Worm (Caenorhabditis elegans): Measurements from ENCODE around the gene gyg-2.

Gene gyg-2

DNA sequence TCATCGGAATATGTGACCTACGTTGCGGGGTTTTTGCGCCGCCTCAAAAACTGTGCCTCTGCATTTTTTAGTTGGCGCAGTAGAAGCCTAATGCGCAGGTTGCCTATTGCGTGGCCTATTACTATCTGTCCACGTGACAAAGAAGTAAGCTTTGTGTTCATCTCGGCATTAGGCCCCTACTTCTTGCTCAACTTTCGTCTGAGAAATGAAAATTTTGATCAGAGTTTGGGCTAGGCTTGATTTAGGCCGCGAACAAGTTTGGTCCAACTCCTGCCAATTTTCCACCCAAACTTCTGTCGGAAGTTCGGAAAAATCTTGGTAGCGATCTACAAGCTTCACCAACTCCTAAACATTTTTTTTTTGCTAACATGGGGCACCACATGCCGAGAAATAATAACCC is 35.9 kb upstream of the gyg-2 start:
- TF ChIP-seq pes-1 (GFP tag; IDR thresholded peaks at IDR 0.05) (no peak), F13C5.2 (tag; optimal IDR thresholded peaks at IDR 0.05) (no peak), ets-7 (tag; optimal IDR thresholded peaks at IDR 0.05) (no peak), aly-1 (tag; optimal IDR thresholded peaks at IDR 0.05) (no peak), hmbx-1 (tag; optimal IDR thresholded peaks at IDR 0.05) (no peak), tbx-37 (GFP tag; conservative IDR thresholded peaks at IDR 0.05) (no peak), ceh-36 (tag; optimal IDR thresholded peaks at IDR 0.05) (no peak), hnd-1 (tag; optimal IDR thresholded peaks at IDR 0.05) (no peak), flt-1 (GFP tag; IDR thresholded peaks at IDR 0.05) (no peak), tbx-11 (GFP tag; IDR thresholded peaks at IDR 0.05) (no peak), scrt-1 (GFP tag; IDR thresholded peaks at IDR 0.05) (no peak), hmg-4 (GFP tag; optimal IDR thresholded peaks at IDR 0.05) (no peak), ceh-13 (GFP tag; optimal IDR thresholded peaks at IDR 0.05) (no peak), B0310.2 (tag; optimal IDR thresholded peaks at IDR 0.05) (no peak), tra-4 (tag; optimal IDR thresholded peaks at IDR 0.05) (no peak), sea-1 (GFP tag; conservative IDR thresholded peaks at IDR 0.05) (no peak)

DNA sequence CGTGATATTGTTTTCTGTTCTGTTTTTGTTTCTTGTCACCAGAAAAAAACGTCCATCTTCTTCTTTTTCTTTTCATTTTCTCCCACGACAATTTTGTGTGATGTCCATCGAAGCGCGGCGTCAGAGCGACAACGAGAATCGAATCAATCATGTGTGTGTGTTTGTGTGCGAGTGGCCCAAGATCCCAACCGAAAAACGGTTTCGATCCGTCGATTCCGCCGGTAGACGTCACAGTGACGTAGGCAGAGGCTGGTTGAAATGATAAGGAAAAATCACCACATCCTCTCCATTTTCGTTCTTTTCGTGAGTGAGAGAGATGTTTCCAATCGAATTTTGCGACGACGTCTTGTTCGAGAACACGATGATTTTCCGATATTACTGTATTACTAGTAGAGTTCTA is 34.5 kb upstream of the gyg-2 start:
- TF ChIP-seq sea-1 (GFP tag; conservative IDR thresholded peaks at IDR 0.05) (no peak), hmbx-1 (tag; optimal IDR thresholded peaks at IDR 0.05) (no peak), hnd-1 (tag; optimal IDR thresholded peaks at IDR 0.05) (no peak), hmg-4 (GFP tag; optimal IDR thresholded peaks at IDR 0.05) (no peak), aly-1 (tag; optimal IDR thresholded peaks at IDR 0.05) (no peak), scrt-1 (GFP tag; IDR thresholded peaks at IDR 0.05) (no peak), tra-4 (tag; optimal IDR thresholded peaks at IDR 0.05) (no peak), ceh-36 (tag; optimal IDR thresholded peaks at IDR 0.05) (no peak), ceh-13 (GFP tag; optimal IDR thresholded peaks at IDR 0.05) (no peak), tbx-11 (GFP tag; IDR thresholded peaks at IDR 0.05) (no peak), B0310.2 (tag; optimal IDR thresholded peaks at IDR 0.05) (no peak), F13C5.2 (tag; optimal IDR thresholded peaks at IDR 0.05) (no peak), ama-1 (optimal IDR thresholded peaks at IDR 0.05) (no peak), pes-1 (GFP tag; IDR thresholded peaks at IDR 0.05) (no peak), flt-1 (GFP tag; IDR thresholded peaks at IDR 0.05) (no peak), tbx-37 (GFP tag; conservative IDR thresholded peaks at IDR 0.05) (no peak), ets-7 (tag; optimal IDR thresholded peaks at IDR 0.05) (no peak)

DNA sequence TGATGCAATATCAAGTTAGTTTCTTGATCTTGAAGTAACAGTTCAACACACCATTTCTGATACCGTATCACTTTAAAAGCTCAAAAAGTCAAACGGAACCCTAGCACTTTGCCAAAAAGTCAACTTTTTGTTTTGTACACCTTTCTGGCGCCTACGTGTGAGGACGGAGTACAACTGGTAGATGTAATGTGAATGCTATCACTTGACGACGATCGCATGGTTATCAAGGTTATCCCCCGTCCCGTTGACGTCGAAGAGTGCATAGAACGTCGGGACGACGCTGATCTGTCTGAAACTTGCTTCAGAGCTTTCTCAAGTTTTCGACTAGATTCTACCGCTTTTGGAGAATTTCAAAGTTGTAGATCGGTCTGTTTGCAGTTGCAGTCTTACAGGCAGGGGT is 33.9 kb upstream of the gyg-2 start:
- TF ChIP-seq sea-1 (GFP tag; conservative IDR thresholded peaks at IDR 0.05) (no peak), tbx-37 (GFP tag; conservative IDR thresholded peaks at IDR 0.05) (no peak), aly-1 (tag; optimal IDR thresholded peaks at IDR 0.05) (no peak), ets-7 (tag; optimal IDR thresholded peaks at IDR 0.05) (no peak), B0310.2 (tag; optimal IDR thresholded peaks at IDR 0.05) (no peak), F13C5.2 (tag; optimal IDR thresholded peaks at IDR 0.05) (no peak), scrt-1 (GFP tag; IDR thresholded peaks at IDR 0.05) (no peak), pes-1 (GFP tag; IDR thresholded peaks at IDR 0.05) (no peak), ama-1 (optimal IDR thresholded peaks at IDR 0.05) (no peak), hmbx-1 (tag; optimal IDR thresholded peaks at IDR 0.05) (no peak), ceh-13 (GFP tag; optimal IDR thresholded peaks at IDR 0.05) (no peak), tbx-11 (GFP tag; IDR thresholded peaks at IDR 0.05) (no peak), flt-1 (GFP tag; IDR thresholded peaks at IDR 0.05) (no peak), hnd-1 (tag; optimal IDR thresholded peaks at IDR 0.05) (no peak), hmg-4 (GFP tag; optimal IDR thresholded peaks at IDR 0.05) (no peak), tra-4 (tag; optimal IDR thresholded peaks at IDR 0.05) (no peak), ceh-36 (tag; optimal IDR thresholded peaks at IDR 0.05) (no peak)

DNA sequence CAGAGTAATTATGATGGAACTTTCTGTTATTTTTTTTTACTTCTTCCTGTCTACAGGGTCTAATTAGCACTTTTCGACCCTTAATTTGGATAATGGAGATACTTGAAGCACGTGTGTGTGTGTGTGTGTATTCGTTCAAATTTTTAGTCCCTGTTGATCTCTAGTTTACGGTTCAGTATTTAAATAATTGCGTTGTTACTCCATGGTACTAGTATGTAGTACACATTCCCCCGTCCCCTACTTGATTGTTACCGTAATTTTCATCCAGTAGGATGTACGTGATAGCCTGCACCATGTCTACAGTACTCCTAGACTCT is 33.2 kb upstream of the gyg-2 start:
- TF ChIP-seq tbx-11 (GFP tag; IDR thresholded peaks at IDR 0.05) (no peak), pes-1 (GFP tag; IDR thresholded peaks at IDR 0.05) (no peak), ceh-36 (tag; optimal IDR thresholded peaks at IDR 0.05) (no peak), hmbx-1 (tag; optimal IDR thresholded peaks at IDR 0.05) (no peak), hnd-1 (tag; optimal IDR thresholded peaks at IDR 0.05) (no peak), ets-7 (tag; optimal IDR thresholded peaks at IDR 0.05) (no peak), aly-1 (tag; optimal IDR thresholded peaks at IDR 0.05) (no peak), B0310.2 (tag; optimal IDR thresholded peaks at IDR 0.05) (no peak), F13C5.2 (tag; optimal IDR thresholded peaks at IDR 0.05) (no peak), ama-1 (optimal IDR thresholded peaks at IDR 0.05) (no peak), hmg-4 (GFP tag; optimal IDR thresholded peaks at IDR 0.05) (no peak), tbx-37 (GFP tag; conservative IDR thresholded peaks at IDR 0.05) (no peak), ceh-13 (GFP tag; optimal IDR thresholded peaks at IDR 0.05) (no peak), flt-1 (GFP tag; IDR thresholded peaks at IDR 0.05) (no peak), scrt-1 (GFP tag; IDR thresholded peaks at IDR 0.05) (no peak), tra-4 (tag; optimal IDR thresholded peaks at IDR 0.05) (no peak), sea-1 (GFP tag; conservative IDR thresholded peaks at IDR 0.05) (no peak)

DNA sequence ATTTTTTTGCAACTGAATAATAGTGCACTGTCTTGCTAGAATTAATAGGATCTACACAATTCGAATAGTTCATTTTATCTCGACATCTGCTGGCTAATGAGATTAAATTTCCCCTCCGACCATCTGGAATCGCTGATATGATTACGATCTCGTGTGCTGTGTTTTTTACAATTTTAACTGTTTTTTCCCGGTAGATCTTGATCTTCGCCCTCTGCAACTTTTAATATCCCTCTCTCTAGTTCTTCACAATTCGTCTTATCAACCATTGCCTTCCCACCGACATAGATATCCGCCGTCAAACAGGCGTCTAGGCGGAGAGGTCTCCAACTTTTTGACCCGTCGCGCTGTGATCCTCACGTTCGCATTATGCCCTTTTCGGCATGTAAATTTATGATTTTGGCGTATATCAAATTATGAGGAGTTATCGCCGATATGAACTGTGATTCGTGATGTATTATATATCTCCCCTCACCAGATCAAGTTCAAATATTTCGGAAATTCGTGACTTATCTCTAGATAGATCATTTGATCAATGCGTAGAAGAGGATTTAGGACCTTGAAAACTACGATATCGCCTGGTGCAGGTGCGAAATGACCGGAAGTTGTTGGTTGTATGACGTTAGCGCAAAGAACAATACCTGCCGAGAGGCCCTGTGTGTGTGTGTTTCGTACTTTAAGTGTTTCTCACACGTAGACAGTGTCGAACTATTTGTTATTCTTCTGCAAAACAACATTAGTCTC is 32.7 kb upstream of the gyg-2 start:
- no peak for TF ChIP-seq ceh-36 (tag; optimal IDR thresholded peaks at IDR 0.05)
- TF ChIP-seq hmg-4 (GFP tag; optimal IDR thresholded peaks at IDR 0.05) = no peak
- no peak for TF ChIP-seq ceh-13 (GFP tag; optimal IDR thresholded peaks at IDR 0.05)
- TF ChIP-seq tra-4 (tag; optimal IDR thresholded peaks at IDR 0.05) = no peak

DNA sequence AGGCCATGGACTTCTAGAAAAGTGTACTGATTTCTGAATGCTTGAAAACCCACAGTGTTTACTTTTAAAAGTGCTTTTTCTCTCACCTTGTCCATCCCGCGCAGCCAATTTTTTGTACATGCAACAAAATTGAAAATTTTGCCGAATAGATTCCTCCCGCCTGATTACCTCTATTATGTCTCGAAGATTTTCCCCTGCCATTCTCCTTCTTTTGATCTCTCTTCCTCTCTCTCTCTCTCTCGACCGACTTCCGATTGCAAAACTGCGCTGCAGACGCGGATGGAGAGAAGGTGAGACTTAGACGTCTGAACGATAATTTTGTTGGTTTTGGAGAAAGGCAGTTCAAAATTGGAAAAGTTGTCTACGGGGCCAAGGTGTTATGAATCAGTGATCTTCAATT is 28.4 kb upstream of the gyg-2 start:
- TF ChIP-seq pes-1 (GFP tag; IDR thresholded peaks at IDR 0.05) (no peak), tbx-37 (GFP tag; conservative IDR thresholded peaks at IDR 0.05) (no peak), sea-1 (GFP tag; conservative IDR thresholded peaks at IDR 0.05) (no peak), aly-1 (tag; optimal IDR thresholded peaks at IDR 0.05) (no peak), ets-7 (tag; optimal IDR thresholded peaks at IDR 0.05) (no peak), F13C5.2 (tag; optimal IDR thresholded peaks at IDR 0.05) (no peak), scrt-1 (GFP tag; IDR thresholded peaks at IDR 0.05) (no peak), ama-1 (optimal IDR thresholded peaks at IDR 0.05) (no peak), hmbx-1 (tag; optimal IDR thresholded peaks at IDR 0.05) (no peak), hnd-1 (tag; optimal IDR thresholded peaks at IDR 0.05) (no peak), ceh-36 (tag; optimal IDR thresholded peaks at IDR 0.05) (no peak), tbx-11 (GFP tag; IDR thresholded peaks at IDR 0.05) (no peak), B0310.2 (tag; optimal IDR thresholded peaks at IDR 0.05) (no peak), tra-4 (tag; optimal IDR thresholded peaks at IDR 0.05) (no peak), flt-1 (GFP tag; IDR thresholded peaks at IDR 0.05) (no peak), hmg-4 (GFP tag; optimal IDR thresholded peaks at IDR 0.05) (no peak), ceh-13 (GFP tag; optimal IDR thresholded peaks at IDR 0.05) (no peak)

DNA sequence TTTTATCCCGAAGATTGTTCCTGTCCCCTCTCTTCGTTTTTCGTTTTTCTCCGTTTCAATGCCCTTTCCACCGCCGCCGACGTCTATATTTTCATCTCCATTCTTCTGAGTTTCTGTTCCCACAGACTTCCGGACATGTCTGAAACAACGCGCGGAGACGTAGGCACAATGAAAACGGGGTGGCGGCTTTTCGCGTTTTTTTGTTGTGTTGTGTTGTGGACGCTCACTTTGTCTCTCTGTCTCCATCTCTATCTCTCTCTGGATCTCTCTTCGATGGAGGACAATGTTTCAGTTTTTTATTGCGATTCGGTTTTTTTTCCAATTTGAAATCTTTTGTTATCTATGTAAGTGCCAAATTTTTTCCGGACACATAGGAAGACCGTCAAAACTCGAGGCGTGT is 13.9 kb upstream of the gyg-2 start:
- TF ChIP-seq F13C5.2 (tag; optimal IDR thresholded peaks at IDR 0.05) (no peak), ceh-36 (tag; optimal IDR thresholded peaks at IDR 0.05) (no peak), hmg-4 (GFP tag; optimal IDR thresholded peaks at IDR 0.05) (no peak), hmbx-1 (tag; optimal IDR thresholded peaks at IDR 0.05) (no peak), hnd-1 (tag; optimal IDR thresholded peaks at IDR 0.05) (no peak), tbx-37 (GFP tag; conservative IDR thresholded peaks at IDR 0.05) (no peak), ceh-13 (GFP tag; optimal IDR thresholded peaks at IDR 0.05) (no peak), ama-1 (optimal IDR thresholded peaks at IDR 0.05) (no peak), tbx-11 (GFP tag; IDR thresholded peaks at IDR 0.05) (no peak), scrt-1 (GFP tag; IDR thresholded peaks at IDR 0.05) (no peak)

Measured in whole organism, early embryonic.